Worm (Caenorhabditis elegans) whole organism, young adult: ENCODE data around the gene T13G4.4.
"Not testable (repeated sequence)": the region's sequence is repeated elsewhere in the genome, so short reads cannot be mapped to it uniquely, and the experiment has no call there.

Experiments
- F39B2.1 ChIP-seq: fragments of 200-800 bp; sonication (Bioruptor generic); IDR thresholded peaks from 2 replicates; pipeline ENCODE4 v1.3.6; 2022; ENCODE audit warnings: missing genetic modification reagents, missing genetic modification characterization, missing compliant biosample characterization
- F49E8.2 ChIP-seq: sonication (generic microtip); optimal IDR thresholded peaks from 3 replicates; lab custom pipeline; 2017; ENCODE audit warnings: missing genetic modification characterization, mild to moderate bottlenecking, missing compliant biosample characterization, antibody characterized with exemption, moderate library complexity; ENCODE audit not compliant: insufficient read depth
- Y53F4B.3 ChIP-seq: fragments of 200-800 bp; sonication (Bioruptor generic); IDR thresholded peaks from 2 replicates; pipeline ENCODE4 v1.3.6; 2022; ENCODE audit warnings: missing genetic modification reagents, missing genetic modification characterization, missing compliant biosample characterization
- Y56A3A.18 ChIP-seq: fragments of 200-800 bp; sonication (Bioruptor generic); IDR thresholded peaks from 2 replicates; pipeline ENCODE4 v1.3.6; 2022; ENCODE audit warnings: missing genetic modification reagents, missing genetic modification characterization, missing compliant biosample characterization
- ZK185.1 ChIP-seq: sonication (generic microtip); optimal IDR thresholded peaks from 2 replicates; lab custom pipeline; 2016; ENCODE audit warnings: mild to moderate bottlenecking, missing genetic modification characterization, missing compliant biosample characterization; ENCODE audit not compliant: poor library complexity, severe bottlenecking
- aptf-2 ChIP-seq: fragments of 200-800 bp; sonication (Bioruptor generic); conservative IDR thresholded peaks from 2 replicates; pipeline ENCODE4 v1.3.6; 2022; ENCODE audit warnings: missing genetic modification reagents, missing genetic modification characterization, missing compliant biosample characterization
- atf-7 ChIP-seq: sonication (generic microtip); optimal IDR thresholded peaks from 2 replicates; lab custom pipeline; 2017; ENCODE audit warnings: mild to moderate bottlenecking, missing genetic modification characterization, missing compliant biosample characterization
- ccch-3 ChIP-seq: fragments of 200-800 bp; sonication (Bioruptor generic); optimal IDR thresholded peaks from 2 replicates; lab custom pipeline; 2018; ENCODE audit warnings: mild to moderate bottlenecking, missing genetic modification characterization, missing compliant biosample characterization
- ceh-27 ChIP-seq: fragments of 200-800 bp; sonication (Bioruptor generic); optimal IDR thresholded peaks from 2 replicates; lab custom pipeline; 2018; ENCODE audit warnings: mild to moderate bottlenecking, missing genetic modification characterization, moderate library complexity, missing compliant biosample characterization
- dox-1 ChIP-seq: fragments of 200-800 bp; sonication (Bioruptor generic); IDR thresholded peaks from 2 replicates; pipeline ENCODE4 v1.3.6; 2022; ENCODE audit warnings: missing genetic modification reagents, missing genetic modification characterization, missing compliant biosample characterization
- dpl-1 ChIP-seq: fragments of 150-350 bp; optimal IDR thresholded peaks from 2 replicates; lab custom pipeline; 2014; ENCODE audit warnings: missing biosample characterization, missing genetic modification reagents, missing genetic modification characterization
- egrh-3 ChIP-seq: fragments of 200-800 bp; sonication (Bioruptor generic); IDR thresholded peaks from 2 replicates; pipeline ENCODE4 v1.3.6; 2022; ENCODE audit warnings: missing genetic modification reagents, missing genetic modification characterization, missing compliant biosample characterization
- hlh-26 ChIP-seq: fragments of 200-800 bp; sonication (Bioruptor generic); conservative IDR thresholded peaks from 2 replicates; pipeline ENCODE4 v1.3.6; 2022; ENCODE audit warnings: missing genetic modification reagents, missing genetic modification characterization, missing compliant biosample characterization
- hmg-20 ChIP-seq: fragments of 200-800 bp; sonication (Bioruptor generic); IDR thresholded peaks from 2 replicates; pipeline ENCODE4 v1.3.6; 2022; ENCODE audit warnings: missing genetic modification reagents, missing genetic modification characterization, missing compliant biosample characterization
- lsl-1 ChIP-seq: fragments of 200-800 bp; sonication (Bioruptor generic); optimal IDR thresholded peaks from 2 replicates; lab custom pipeline; 2018; ENCODE audit warnings: mild to moderate bottlenecking, missing genetic modification characterization, moderate library complexity, missing compliant biosample characterization
- mel-28 ChIP-seq: sonication (generic microtip); optimal IDR thresholded peaks from 2 replicates; lab custom pipeline; 2016; ENCODE audit warnings: borderline replicate concordance, mild to moderate bottlenecking, missing genetic modification characterization, missing compliant biosample characterization
- mes-4 ChIP-seq: sonication (generic microtip); optimal IDR thresholded peaks from 2 replicates; lab custom pipeline; 2016; ENCODE audit warnings: missing genotype, missing genetic modification characterization, missing compliant biosample characterization
- mxl-1 ChIP-seq: sonication (generic microtip); optimal IDR thresholded peaks from 2 replicates; lab custom pipeline; 2016; ENCODE audit warnings: missing genetic modification characterization, missing compliant biosample characterization
- nfyb-1 ChIP-seq: fragments of 200-800 bp; sonication (Bioruptor generic); IDR thresholded peaks from 2 replicates; pipeline ENCODE4 v1.3.6; 2022; ENCODE audit warnings: missing genetic modification reagents, missing genetic modification characterization, missing compliant biosample characterization
- rcor-1 ChIP-seq: fragments of 200-800 bp; sonication (Bioruptor generic); IDR thresholded peaks from 2 replicates; pipeline ENCODE4 v1.3.6; 2022; ENCODE audit warnings: missing genetic modification reagents, missing genetic modification characterization, missing compliant biosample characterization
- sea-2 ChIP-seq: fragments of 200-800 bp; sonication (Bioruptor generic); IDR thresholded peaks from 2 replicates; pipeline ENCODE4 v1.3.6; 2022; ENCODE audit warnings: missing genetic modification characterization, missing compliant biosample characterization
- snpc-4 ChIP-seq, 5 experiments: fragments of 150-350 bp in 1 of 5; sonication (generic microtip) in 4 of 5; optimal IDR thresholded peaks; 2 replicates each; lab custom pipeline; 2014 to 2018; ENCODE audit warnings: missing genetic modification characterization in 5 of 5, missing biosample characterization in 3 of 5, antibody characterized with exemption in 2 of 5, mild to moderate bottlenecking in 2 of 5, missing compliant biosample characterization in 2 of 5, missing genotype in 2 of 5, moderate library complexity in 2 of 5, missing genetic modification reagents in 1 of 5
- xnd-1 ChIP-seq: sonication (generic microtip); optimal IDR thresholded peaks from 2 replicates; lab custom pipeline; 2016; ENCODE audit warnings: missing genotype, missing genetic modification reagents, missing genetic modification characterization, missing compliant biosample characterization
- zfh-2 ChIP-seq: fragments of 200-800 bp; sonication (Bioruptor generic); conservative IDR thresholded peaks from 2 replicates; pipeline ENCODE4 v1.3.6; 2022; ENCODE audit warnings: missing genetic modification reagents, missing genetic modification characterization, missing compliant biosample characterization
- ztf-22 ChIP-seq: fragments of 200-800 bp; sonication (Bioruptor generic); optimal IDR thresholded peaks from 2 replicates; lab custom pipeline; 2018; ENCODE audit warnings: mild to moderate bottlenecking, missing genetic modification characterization, moderate library complexity, missing compliant biosample characterization
- ztf-3 ChIP-seq: fragments of 200-800 bp; sonication (Bioruptor generic); optimal IDR thresholded peaks from 2 replicates; lab custom pipeline; 2018; ENCODE audit warnings: mild to moderate bottlenecking, missing genetic modification characterization, missing compliant biosample characterization

T13G4.4 gene

DNA sequence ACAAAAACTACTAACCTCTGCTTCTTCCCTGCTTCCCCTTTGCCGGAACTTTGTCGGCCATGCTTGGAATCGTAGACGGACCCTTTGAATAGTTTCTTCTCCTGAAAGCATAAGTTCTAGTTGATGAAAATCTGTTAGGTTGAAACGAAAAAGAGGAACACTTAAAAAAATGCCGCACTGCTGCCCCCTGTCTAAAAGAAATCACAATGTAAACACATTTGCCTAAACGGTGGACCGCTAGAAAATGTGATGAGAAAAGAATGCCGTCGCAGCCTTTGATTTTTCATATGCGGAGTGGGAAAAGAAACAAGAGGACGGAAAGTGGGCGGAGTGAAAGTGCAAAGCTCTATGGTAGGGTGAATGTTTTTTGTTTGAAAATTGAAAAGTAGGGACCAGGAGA, 14.6 kb upstream of the T13G4.4 start, which contains the start of gene T13G4.7:
TSS of gene T13G4.7 (minus strand) at position 101 of the 400 bp plus-strand sequence.
- TF ChIP-seq hlh-26 (GFP tag; lab: Robert Waterston, UW): no peak
- no peak for TF ChIP-seq nfyb-1 (GFP tag; lab: Robert Waterston, UW)
- TF ChIP-seq atf-7 (tag; lab: Kevin White, UChicago): no peak
- TF ChIP-seq ccch-3 (GFP tag; lab: Kevin White, UChicago): no peak
- no peak for TF ChIP-seq mel-28 (tag; lab: Kevin White, UChicago)

- TF ChIP-seq xnd-1: no peak
- no peak for TF ChIP-seq Y56A3A.18
- no peak for TF ChIP-seq ztf-22 (GFP tag; lab: Kevin White, UChicago)
- 0 out of 2 replicates have a peak, but pooled peaks have one; percentile 48 for TF ChIP-seq egrh-3 (GFP tag; lab: Robert Waterston, UW)
- no peak for TF ChIP-seq ZK185.1 (tag; lab: Kevin White, UChicago)
- no peak for TF ChIP-seq mxl-1 (tag; lab: Kevin White, UChicago)
- no peak for TF ChIP-seq dpl-1 (GFP tag; lab: Kevin White, UChicago)
- TF ChIP-seq sea-2: 0 out of 2 replicates have a peak, but pooled peaks have one; percentile 44
- TF ChIP-seq F49E8.2 (tag; lab: Kevin White, UChicago): no peak
- 0 out of 2 replicates have a peak, but pooled peaks have one; percentile 12 for TF ChIP-seq dox-1 (GFP tag; lab: Robert Waterston, UW)
- TF ChIP-seq lsl-1 (GFP tag; lab: Kevin White, UChicago): no peak
- peak; percentile 86 for TF ChIP-seq zfh-2 (GFP tag; lab: Robert Waterston, UW)
- no peak for TF ChIP-seq mes-4 (tag; lab: Kevin White, UChicago)
Measured at ce11 chrX:1202638-1203037, 11.2 kb upstream of the T13G4.4 start.

DNA sequence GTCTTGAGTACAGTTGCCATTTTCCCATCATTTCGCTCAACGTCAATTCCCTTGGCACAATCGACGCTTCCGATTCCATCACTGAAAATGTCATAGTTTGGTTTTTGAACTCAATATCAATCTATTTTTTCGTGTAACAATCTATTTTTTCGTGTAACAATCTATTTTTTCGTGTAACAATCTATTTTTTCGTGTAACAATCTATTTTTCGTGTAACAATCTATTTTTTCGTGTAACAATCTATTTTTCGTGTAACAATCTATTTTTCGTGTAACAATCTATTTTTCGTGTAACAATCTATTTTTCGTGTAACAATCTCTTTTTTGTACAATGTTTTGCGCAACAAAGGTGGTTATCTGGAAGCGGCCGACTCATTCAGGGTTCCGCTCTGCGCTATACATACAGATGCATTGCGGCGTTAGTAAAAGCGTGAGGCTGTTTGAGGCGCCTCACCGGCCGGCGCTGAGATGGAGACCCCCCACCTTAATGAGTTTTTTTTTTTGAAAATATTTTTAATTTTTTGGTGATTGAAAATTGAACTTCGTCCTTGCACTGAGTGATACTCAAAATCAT, 3.8 kb upstream of the T13G4.4 start:
- peak; percentile 91; the same call in 1 of the 2 replicates for TF ChIP-seq Y53F4B.3 (GFP tag; lab: Robert Waterston, UW)
- peak; percentile 82 for TF ChIP-seq egrh-3 (GFP tag; lab: Robert Waterston, UW)
- TF ChIP-seq snpc-4 (GFP tag; optimal IDR thresholded peaks at IDR 0.05; lab: Kevin White, UChicago): not testable (repeated sequence)
- peak in 1 of 4 experiments; percentile 80 for TF ChIP-seq snpc-4 (tag; optimal IDR thresholded peaks at IDR 0.05; lab: Kevin White, UChicago)

ce11 chrX:1192848-1193247, 1.4 kb upstream of the T13G4.4 start, which contains the start of gene T13G4.1:
T13G4.1 (plus strand) TSS chrX:1193148.
- TF ChIP-seq F39B2.1 (no peak), ztf-3 (GFP tag; lab: Kevin White, UChicago) (no peak), aptf-2 (no peak)
- TF ChIP-seq, all 124 proteins: peak for 0

- TF ChIP-seq ceh-27 (GFP tag; lab: Kevin White, UChicago) (peak; percentile 85), rcor-1 (no peak), hmg-20 (GFP tag; lab: Robert Waterston, UW) (no peak)
Measured at ce11 chrX:1185474-1185873, 6.0 kb downstream of the T13G4.4 start.

DNA sequence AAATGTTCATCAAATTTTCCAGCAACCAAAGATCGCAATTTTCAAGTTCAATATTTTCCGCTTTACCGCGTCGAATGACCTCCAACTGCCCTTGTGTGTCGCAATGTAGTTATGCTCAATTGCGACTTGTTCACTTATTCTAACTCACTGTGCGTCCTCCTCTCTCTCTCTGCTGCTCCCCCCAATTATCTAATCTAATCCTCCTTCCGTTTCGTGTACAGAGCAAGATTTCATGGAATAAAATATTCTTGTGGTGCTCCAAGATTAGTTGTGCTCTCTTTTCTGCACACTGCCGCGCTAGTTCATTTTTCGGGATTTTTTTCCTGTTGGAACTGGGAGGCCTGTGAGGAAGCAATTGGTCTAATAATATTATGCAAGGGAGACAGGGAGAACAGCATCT, 7.5 kb downstream of the T13G4.4 start:
- no peak for TF ChIP-seq snpc-4 (GFP tag; optimal IDR thresholded peaks at IDR 0.05; lab: Kevin White, UChicago)
- no peak for TF ChIP-seq snpc-4 (tag; optimal IDR thresholded peaks at IDR 0.05; lab: Kevin White, UChicago)
